Worm (Caenorhabditis elegans) whole organism, L4/young adult: ENCODE data around the gene F49E8.7.

Experiments
- W03F9.2 ChIP-seq: fragments of 150-350 bp; optimal IDR thresholded peaks from 2 replicates; lab custom pipeline; 2014; ENCODE audit warnings: missing biosample characterization, missing genetic modification characterization
- dao-5 ChIP-seq: sonication (generic microtip); optimal IDR thresholded peaks from 2 replicates; lab custom pipeline; 2016; ENCODE audit warnings: missing genotype, missing genetic modification characterization, moderate library complexity, missing compliant biosample characterization
- him-1 ChIP-seq: sonication (generic microtip); optimal IDR thresholded peaks from 2 replicates; lab custom pipeline; 2016; ENCODE audit warnings: missing genotype, missing genetic modification reagents, missing genetic modification characterization, missing compliant biosample characterization

DNA sequence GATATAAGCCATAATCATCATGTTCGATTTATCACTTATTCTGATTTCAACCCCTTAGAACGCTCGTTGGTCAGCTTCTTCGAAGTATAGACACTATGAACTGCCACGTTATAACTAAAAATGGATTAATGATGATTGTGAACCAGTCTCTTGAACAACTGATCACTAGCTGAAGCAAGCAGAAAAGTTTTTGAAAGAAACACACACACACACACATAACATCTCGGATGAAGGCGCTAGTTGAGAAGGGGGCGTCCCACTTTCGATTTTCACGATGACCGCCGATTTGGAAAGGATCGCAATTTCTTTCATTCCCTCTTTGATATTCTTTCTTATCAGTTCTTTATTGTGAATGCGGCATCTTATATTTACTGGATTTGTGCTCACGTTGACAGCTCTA is 12.4 kb upstream of the F49E8.7 start, which contains the start of gene clec-180:
- TF ChIP-seq him-1 (no peak), W03F9.2 (tag; lab: Kevin White, UChicago) (no peak), dao-5 (tag; lab: Kevin White, UChicago) (no peak)
